Fruit fly (Drosophila melanogaster) whole organism, embryonic: ENCODE data around the gene Nf-YA.

Source experiments
- Abd-B ChIP-seq: fragments of 200-800 bp; sonication (Bioruptor generic); optimal IDR thresholded peaks from 2 replicates; lab custom pipeline; 2018; ENCODE audit warnings: missing biosample characterization, mild to moderate bottlenecking, missing genetic modification characterization, moderate library complexity
- B-H2 ChIP-seq: fragments of 200-800 bp; sonication (Bioruptor generic); optimal IDR thresholded peaks from 2 replicates; lab custom pipeline; 2018; ENCODE audit warnings: missing biosample characterization, mild to moderate bottlenecking, missing genetic modification characterization
- BEAF-32 ChIP-seq: fragments of 200-800 bp; sonication (Bioruptor generic); optimal IDR thresholded peaks from 3 replicates; lab custom pipeline; 2017; ENCODE audit warnings: missing biosample characterization, missing genetic modification characterization, mild to moderate bottlenecking, moderate library complexity, missing genetic modification reagents
- CG10431 ChIP-seq: fragments of 200-800 bp; sonication (Bioruptor generic); optimal IDR thresholded peaks from 3 replicates; lab custom pipeline; 2018; ENCODE audit warnings: missing biosample characterization, mild to moderate bottlenecking, missing genetic modification characterization
- CG10543 ChIP-seq: fragments of 200-800 bp; sonication (Bioruptor generic); optimal IDR thresholded peaks from 3 replicates; lab custom pipeline; 2017; ENCODE audit warnings: missing biosample characterization, mild to moderate bottlenecking, missing genetic modification characterization, moderate library complexity
- CG13287 ChIP-seq: fragments of 200-800 bp; sonication (Bioruptor generic); IDR thresholded peaks from 2 replicates; pipeline ENCODE4 v1.3.6; 2022; ENCODE audit warnings: missing biosample characterization, missing genetic modification characterization; ENCODE audit not compliant: partially characterized antibody
- CG13894 ChIP-seq: fragments of 200-800 bp; sonication (Bioruptor generic); optimal IDR thresholded peaks from 3 replicates; lab custom pipeline; 2018; ENCODE audit warnings: missing biosample characterization, mild to moderate bottlenecking, missing genetic modification characterization, moderate library complexity
- CG14710 ChIP-seq: fragments of 200-800 bp; sonication (Bioruptor generic); optimal IDR thresholded peaks from 3 replicates; lab custom pipeline; 2019; ENCODE audit warnings: missing biosample characterization, mild to moderate bottlenecking, missing genetic modification characterization, moderate library complexity
- CG1603 ChIP-seq: fragments of 200-800 bp; sonication (Bioruptor generic); optimal IDR thresholded peaks from 2 replicates; lab custom pipeline; 2019; ENCODE audit warnings: missing biosample characterization, mild to moderate bottlenecking, missing genetic modification characterization, moderate library complexity
- CG1647 ChIP-seq: fragments of 200-800 bp; sonication (Bioruptor generic); optimal IDR thresholded peaks from 3 replicates; lab custom pipeline; 2016; ENCODE audit warnings: missing biosample characterization, missing genetic modification characterization
- CG17385 ChIP-seq: fragments of 200-800 bp; sonication (Bioruptor generic); optimal IDR thresholded peaks from 3 replicates; lab custom pipeline; 2018; ENCODE audit warnings: missing biosample characterization, mild to moderate bottlenecking, missing genetic modification characterization
- CG17568 ChIP-seq: fragments of 200-800 bp; sonication (Bioruptor generic); optimal IDR thresholded peaks from 2 replicates; lab custom pipeline; 2018; ENCODE audit warnings: missing biosample characterization, mild to moderate bottlenecking, missing genetic modification characterization, moderate library complexity
- CG17912 ChIP-seq: fragments of 200-800 bp; sonication (Bioruptor generic); optimal IDR thresholded peaks from 2 replicates; lab custom pipeline; 2018; ENCODE audit warnings: missing biosample characterization, mild to moderate bottlenecking, missing genetic modification characterization
- CG1832 ChIP-seq: fragments of 200-800 bp; sonication (Bioruptor generic); optimal IDR thresholded peaks from 2 replicates; lab custom pipeline; 2017; ENCODE audit warnings: missing biosample characterization, mild to moderate bottlenecking, missing genetic modification characterization, inconsistent platforms
- CG4854 ChIP-seq: fragments of 200-800 bp; sonication (Bioruptor generic); optimal IDR thresholded peaks from 2 replicates; lab custom pipeline; 2016; ENCODE audit warnings: missing biosample characterization, missing genetic modification characterization, inconsistent platforms
- CG5953 ChIP-seq: fragments of 200-800 bp; sonication (Bioruptor generic); IDR thresholded peaks from 2 replicates; pipeline ENCODE4 v1.3.6; 2022; ENCODE audit warnings: missing biosample characterization, missing genetic modification characterization
- CG6683 ChIP-seq: fragments of 200-800 bp; sonication (Bioruptor generic); optimal IDR thresholded peaks from 2 replicates; lab custom pipeline; 2017; ENCODE audit warnings: missing biosample characterization, mild to moderate bottlenecking, missing genetic modification characterization, missing genetic modification reagents
- CG8924 ChIP-seq: fragments of 200-800 bp; optimal IDR thresholded peaks from 3 replicates; lab custom pipeline; 2019; ENCODE audit warnings: missing biosample characterization, mild to moderate bottlenecking, missing genetic modification characterization, moderate library complexity
- CG9437 ChIP-seq: fragments of 200-800 bp; sonication (Bioruptor generic); optimal IDR thresholded peaks from 2 replicates; lab custom pipeline; 2018; ENCODE audit warnings: missing biosample characterization, mild to moderate bottlenecking, missing genetic modification characterization
- Dref ChIP-seq: fragments of 200-800 bp; sonication (Bioruptor generic); IDR thresholded peaks from 2 replicates; pipeline ENCODE4 v1.3.6; 2022; ENCODE audit warnings: missing biosample characterization, missing genetic modification characterization
- Hmx ChIP-seq: fragments of 200-800 bp; sonication (Bioruptor generic); optimal IDR thresholded peaks from 2 replicates; lab custom pipeline; 2016; ENCODE audit warnings: missing biosample characterization, missing genetic modification characterization
- Jarid2 ChIP-seq: fragments of 200-800 bp; sonication (Bioruptor generic); optimal IDR thresholded peaks from 3 replicates; lab custom pipeline; 2017; ENCODE audit warnings: mild to moderate bottlenecking, missing biosample characterization, missing genetic modification reagents, missing genetic modification characterization
- Sox102F ChIP-seq: fragments of 200-800 bp; sonication (Bioruptor generic); optimal IDR thresholded peaks from 2 replicates; lab custom pipeline; 2018; ENCODE audit warnings: missing biosample characterization, mild to moderate bottlenecking, missing genetic modification characterization, moderate library complexity
- Sry-δ ChIP-seq: fragments of 200-800 bp; sonication (Bioruptor generic); optimal IDR thresholded peaks from 2 replicates; lab custom pipeline; 2016; ENCODE audit warnings: missing biosample characterization, missing genetic modification characterization
- Stat92E ChIP-seq, 3 experiments: fragments of >200 bp in 2 of 3; fragments of 200-800 bp in 1 of 3; sonication (Bioruptor generic) in 1 of 3; optimal IDR thresholded peaks; 2 replicates each; lab custom pipeline; 2017 to 2019; ENCODE audit warnings: missing biosample characterization in 3 of 3, missing genetic modification characterization in 3 of 3, mild to moderate bottlenecking in 1 of 3, moderate library complexity in 1 of 3
- YL-1 ChIP-seq: fragments of 200-800 bp; sonication (Bioruptor generic); optimal IDR thresholded peaks from 3 replicates; lab custom pipeline; 2017; ENCODE audit warnings: missing biosample characterization, mild to moderate bottlenecking, missing genetic modification characterization
- caup ChIP-seq: fragments of 200-800 bp; sonication (Bioruptor generic); optimal IDR thresholded peaks from 3 replicates; lab custom pipeline; 2017; ENCODE audit warnings: missing biosample characterization, mild to moderate bottlenecking, missing genetic modification characterization, moderate library complexity; ENCODE audit not compliant: severe bottlenecking
- chn ChIP-seq: fragments of 200-800 bp; sonication (Bioruptor generic); optimal IDR thresholded peaks from 2 replicates; lab custom pipeline; 2016; ENCODE audit warnings: missing biosample characterization, missing genetic modification characterization
- dmrt11E ChIP-seq: fragments of 200-800 bp; sonication (Bioruptor generic); optimal IDR thresholded peaks from 3 replicates; lab custom pipeline; 2018; ENCODE audit warnings: missing biosample characterization, mild to moderate bottlenecking, missing genetic modification characterization, moderate library complexity
- grn ChIP-seq: fragments of 200-800 bp; sonication (Bioruptor generic); optimal IDR thresholded peaks from 3 replicates; lab custom pipeline; 2017; ENCODE audit warnings: missing biosample characterization, missing genetic modification characterization
- ken ChIP-seq: fragments of 200-800 bp; sonication (Bioruptor generic); IDR thresholded peaks from 3 replicates; pipeline ENCODE4 v1.3.6; 2022; ENCODE audit warnings: missing biosample characterization, missing genetic modification characterization
- lab ChIP-seq: fragments of 200-800 bp; sonication (Bioruptor generic); optimal IDR thresholded peaks from 3 replicates; lab custom pipeline; 2017; ENCODE audit warnings: missing biosample characterization, missing genetic modification characterization, mild to moderate bottlenecking, moderate library complexity, missing genetic modification reagents
- lilli ChIP-seq: fragments of 200-800 bp; sonication (Bioruptor generic); optimal IDR thresholded peaks from 3 replicates; lab custom pipeline; 2016; ENCODE audit warnings: missing biosample characterization, missing genetic modification characterization
- lola ChIP-seq, 3 experiments: fragments of >200 bp in 2 of 3; fragments of 200-800 bp in 1 of 3; sonication (Bioruptor generic) in 1 of 3; optimal IDR thresholded peaks; 2 replicates each; lab custom pipeline; 2017 to 2019; ENCODE audit warnings: missing biosample characterization in 3 of 3, missing genetic modification characterization in 3 of 3, mild to moderate bottlenecking in 1 of 3, moderate library complexity in 1 of 3
- pzg ChIP-seq: fragments of 200-800 bp; sonication (Bioruptor generic); optimal IDR thresholded peaks from 3 replicates; lab custom pipeline; 2018; ENCODE audit warnings: missing biosample characterization, mild to moderate bottlenecking, missing genetic modification characterization, moderate library complexity
- ranshi ChIP-seq: fragments of 200-800 bp; sonication (Bioruptor generic); IDR thresholded peaks from 2 replicates; pipeline ENCODE4 v1.3.6; 2022; ENCODE audit warnings: missing biosample characterization, missing genetic modification characterization
- repo ChIP-seq: fragments of 200-800 bp; sonication (Bioruptor generic); optimal IDR thresholded peaks from 2 replicates; lab custom pipeline; 2016; ENCODE audit warnings: missing biosample characterization, missing genetic modification characterization
- scrt ChIP-seq: fragments of 200-800 bp; sonication (Bioruptor generic); optimal IDR thresholded peaks from 2 replicates; lab custom pipeline; 2018; ENCODE audit warnings: missing biosample characterization, mild to moderate bottlenecking, missing genetic modification characterization, moderate library complexity
- sd ChIP-seq: fragments of 200-800 bp; sonication (Bioruptor generic); optimal IDR thresholded peaks from 3 replicates; lab custom pipeline; 2018; ENCODE audit warnings: missing biosample characterization, mild to moderate bottlenecking, missing genetic modification characterization, moderate library complexity
- sens-2 ChIP-seq: fragments of 200-800 bp; sonication (Bioruptor generic); IDR thresholded peaks from 2 replicates; pipeline ENCODE4 v1.3.6; 2022; ENCODE audit warnings: missing biosample characterization, missing genetic modification characterization
- seq ChIP-seq: fragments of 200-800 bp; sonication (Bioruptor generic); IDR thresholded peaks from 2 replicates; pipeline ENCODE4 v1.3.6; 2022; ENCODE audit warnings: missing biosample characterization, missing genetic modification characterization
- stwl ChIP-seq: fragments of 200-800 bp; sonication (Bioruptor generic); optimal IDR thresholded peaks from 3 replicates; lab custom pipeline; 2018; ENCODE audit warnings: missing biosample characterization, mild to moderate bottlenecking, missing genetic modification characterization, moderate library complexity
- twi ChIP-seq: fragments of 200-800 bp; optimal IDR thresholded peaks from 2 replicates; lab custom pipeline; 2019; ENCODE audit warnings: missing biosample characterization, mild to moderate bottlenecking, missing genetic modification characterization, moderate library complexity
- unc-4 ChIP-seq: fragments of 200-800 bp; sonication (Bioruptor generic); IDR thresholded peaks from 2 replicates; pipeline ENCODE4 v1.3.6; 2022; ENCODE audit warnings: missing biosample characterization, missing genetic modification characterization; ENCODE audit not compliant: partially characterized antibody
- wek ChIP-seq: fragments of 200-800 bp; sonication (Bioruptor generic); optimal IDR thresholded peaks from 3 replicates; lab custom pipeline; 2018; ENCODE audit warnings: missing biosample characterization, mild to moderate bottlenecking, missing genetic modification characterization, moderate library complexity
- zen ChIP-seq: fragments of 200-800 bp; sonication (Bioruptor generic); optimal IDR thresholded peaks from 3 replicates; lab custom pipeline; 2018; ENCODE audit warnings: missing biosample characterization, mild to moderate bottlenecking, missing genetic modification characterization, moderate library complexity

The Nf-YA gene

DNA sequence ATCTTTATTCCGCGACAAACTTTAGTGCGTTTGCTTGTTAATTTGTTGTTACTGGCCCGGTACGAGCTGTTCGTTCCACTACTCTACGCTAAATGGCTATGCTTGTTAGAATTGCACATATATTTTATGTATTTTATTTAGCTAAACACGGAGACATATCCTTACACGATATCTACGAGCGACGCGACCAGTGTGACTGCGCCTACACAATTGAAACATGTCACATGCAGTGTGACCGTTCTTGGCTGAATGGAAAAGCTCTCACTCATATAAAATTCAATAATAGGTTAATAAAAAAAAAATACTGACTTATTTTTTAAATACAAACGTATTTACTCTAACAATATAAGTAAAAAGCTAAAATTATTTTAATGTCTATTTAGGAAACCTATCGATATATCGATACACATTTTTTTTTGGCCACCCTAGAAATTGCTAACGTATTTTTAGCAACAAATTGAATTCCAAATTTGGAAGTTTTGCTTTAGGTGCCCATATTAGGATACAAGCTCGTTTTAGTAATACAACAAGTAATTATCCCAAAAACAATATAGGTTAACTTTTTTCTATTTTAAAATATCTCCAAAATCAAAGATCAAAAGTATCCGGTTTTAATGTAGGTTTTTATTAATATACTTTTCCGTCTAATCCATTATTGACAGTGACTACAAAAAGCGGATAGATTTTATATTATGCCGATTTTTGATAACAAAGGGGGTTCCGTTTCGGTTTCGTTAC lies 42.9 kb downstream of the Nf-YA start, which contains the start of gene CG4080:
Gene CG4080, minus strand, starts transcription at position 215 of the 738 bp plus-strand sequence.
- TF ChIP-seq CG8924 (tag; lab: Kevin White, UChicago) (peak; percentile 84), Abd-B (GFP tag; lab: Kevin White, UChicago) (peak; percentile 15), ken (no peak), lola (GFP tag; optimal IDR thresholded peaks at IDR 0.05; lab: Kevin White, UChicago) (peak in 1 of 3 experiments; percentile 25), unc-4 (GFP tag; lab: Robert Waterston, UW) (peak; percentile 88), grn (GFP tag; lab: Kevin White, UChicago) (peak; percentile 26), CG17568 (GFP tag; lab: Kevin White, UChicago) (peak; percentile 34), sd (tag; lab: Kevin White, UChicago) (peak; percentile 51), CG1832 (GFP tag; lab: Kevin White, UChicago) (no peak), CG17912 (GFP tag; lab: Kevin White, UChicago) (peak; percentile 34), seq (GFP tag; lab: Robert Waterston, UW) (no peak), CG1647 (GFP tag; lab: Kevin White, UChicago) (no peak), CG5953 (GFP tag; lab: Robert Waterston, UW) (0 out of 2 replicates have a peak, but pooled peaks have one; percentile 41), caup (peak; percentile 33), ranshi (peak; percentile 82; the same call in 1 of the 2 replicates), CG13894 (peak; percentile 1), CG10543 (GFP tag; lab: Kevin White, UChicago) (peak; percentile 33), Dref (GFP tag; lab: Robert Waterston, UW) (peak; percentile 62), CG13287 (GFP tag; lab: Robert Waterston, UW) (peak; percentile 88), B-H2 (peak; percentile 61), twi (tag; lab: Kevin White, UChicago) (peak; percentile 29), Sry-δ (GFP tag; lab: Kevin White, UChicago) (peak; percentile 67), CG9437 (GFP tag; lab: Kevin White, UChicago) (peak; percentile 54), wek (GFP tag; lab: Kevin White, UChicago) (peak; percentile 10), zen (tag; lab: Kevin White, UChicago) (peak; percentile 26), repo (GFP tag; lab: Kevin White, UChicago) (no peak), Jarid2 (GFP tag; lab: Kevin White, UChicago) (peak; percentile 86), lab (GFP tag; lab: Kevin White, UChicago) (peak; percentile 55), chn (peak; percentile 32), pzg (peak; percentile 81), stwl (tag; lab: Kevin White, UChicago) (peak; percentile 86), Sox102F (GFP tag; lab: Kevin White, UChicago) (no peak), Stat92E (GFP tag; optimal IDR thresholded peaks at IDR 0.05; lab: Kevin White, UChicago) (peak in 1 of 3 experiments; percentile 17), CG6683 (no peak), BEAF-32 (GFP tag; lab: Kevin White, UChicago) (peak; percentile 86), CG10431 (GFP tag; lab: Kevin White, UChicago) (no peak), Hmx (GFP tag; lab: Kevin White, UChicago) (peak; percentile 9), CG17385 (GFP tag; lab: Kevin White, UChicago) (peak; percentile 8), scrt (GFP tag; lab: Kevin White, UChicago) (peak; percentile 46), lilli (GFP tag; lab: Kevin White, UChicago) (peak; percentile 52), YL-1 (GFP tag; lab: Kevin White, UChicago) (peak; percentile 63), sens-2 (GFP tag; lab: Robert Waterston, UW) (no peak), dmrt11E (tag; lab: Kevin White, UChicago) (peak; percentile 43), CG14710 (tag; lab: Kevin White, UChicago) (peak; percentile 80), CG1603 (tag; lab: Kevin White, UChicago) (peak; percentile 55), CG4854 (peak; percentile 11)
